Worm (Caenorhabditis elegans) whole organism, young adult: ENCODE measurements around the gene ZK418.2.

Experiments
- B0019.2 ChIP-seq: fragments of 200-800 bp; sonication (Bioruptor generic); conservative IDR thresholded peaks from 2 replicates; pipeline ENCODE4 v1.3.6; 2022; ENCODE audit warnings: missing genetic modification reagents, missing genetic modification characterization, missing compliant biosample characterization
- D2030.7 ChIP-seq: fragments of 200-800 bp; sonication (Bioruptor generic); IDR thresholded peaks from 2 replicates; pipeline ENCODE4 v1.3.6; 2022; ENCODE audit warnings: missing genetic modification reagents, missing genetic modification characterization, missing compliant biosample characterization
- F23B12.7 ChIP-seq: sonication (generic microtip); optimal IDR thresholded peaks from 2 replicates; lab custom pipeline; 2017; ENCODE audit warnings: missing genetic modification characterization, mild to moderate bottlenecking, missing compliant biosample characterization, antibody characterized with exemption, moderate library complexity; ENCODE audit not compliant: insufficient read depth
- F33H1.4 ChIP-seq: fragments of 200-800 bp; sonication (Bioruptor generic); IDR thresholded peaks from 2 replicates; pipeline ENCODE4 v1.3.6; 2022; ENCODE audit warnings: missing genetic modification reagents, missing genetic modification characterization, missing compliant biosample characterization
- F37B4.10 ChIP-seq: fragments of 200-800 bp; sonication (Bioruptor generic); IDR thresholded peaks from 2 replicates; pipeline ENCODE4 v1.3.6; 2022; ENCODE audit warnings: missing genetic modification characterization, missing compliant biosample characterization
- F39B2.1 ChIP-seq: fragments of 200-800 bp; sonication (Bioruptor generic); IDR thresholded peaks from 2 replicates; pipeline ENCODE4 v1.3.6; 2022; ENCODE audit warnings: missing genetic modification reagents, missing genetic modification characterization, missing compliant biosample characterization
- F52B5.7 ChIP-seq: sonication (generic microtip); optimal IDR thresholded peaks from 2 replicates; lab custom pipeline; 2016; ENCODE audit warnings: mild to moderate bottlenecking, missing genetic modification characterization, missing compliant biosample characterization
- T07F8.4 ChIP-seq: sonication (generic microtip); optimal IDR thresholded peaks from 2 replicates; lab custom pipeline; 2016; ENCODE audit warnings: mild to moderate bottlenecking, missing genetic modification characterization, moderate library complexity, missing compliant biosample characterization
- Y53F4B.3 ChIP-seq: fragments of 200-800 bp; sonication (Bioruptor generic); IDR thresholded peaks from 2 replicates; pipeline ENCODE4 v1.3.6; 2022; ENCODE audit warnings: missing genetic modification reagents, missing genetic modification characterization, missing compliant biosample characterization
- Y53G8AR.9 ChIP-seq: fragments of 200-800 bp; sonication (Bioruptor generic); conservative IDR thresholded peaks from 2 replicates; pipeline ENCODE4 v1.3.6; 2022; ENCODE audit warnings: missing genetic modification reagents, missing genetic modification characterization, missing compliant biosample characterization
- Y56A3A.18 ChIP-seq: fragments of 200-800 bp; sonication (Bioruptor generic); IDR thresholded peaks from 2 replicates; pipeline ENCODE4 v1.3.6; 2022; ENCODE audit warnings: missing genetic modification reagents, missing genetic modification characterization, missing compliant biosample characterization
- Y67H2A.10 ChIP-seq: fragments of 200-800 bp; sonication (Bioruptor generic); conservative IDR thresholded peaks from 2 replicates; pipeline ENCODE4 v1.3.6; 2022; ENCODE audit warnings: missing genetic modification reagents, missing genetic modification characterization, missing compliant biosample characterization
- Y95B8A.8 ChIP-seq: fragments of 200-800 bp; sonication (Bioruptor generic); IDR thresholded peaks from 2 replicates; pipeline ENCODE4 v1.3.6; 2022; ENCODE audit warnings: missing genetic modification reagents, missing genetic modification characterization, missing compliant biosample characterization
- ZK185.1 ChIP-seq: sonication (generic microtip); optimal IDR thresholded peaks from 2 replicates; lab custom pipeline; 2016; ENCODE audit warnings: mild to moderate bottlenecking, missing genetic modification characterization, missing compliant biosample characterization; ENCODE audit not compliant: poor library complexity, severe bottlenecking
- akir-1 ChIP-seq: fragments of 200-800 bp; sonication (Bioruptor generic); optimal IDR thresholded peaks from 2 replicates; lab custom pipeline; 2018; ENCODE audit warnings: mild to moderate bottlenecking, missing genetic modification characterization, moderate library complexity, missing compliant biosample characterization
- atf-7 ChIP-seq: sonication (generic microtip); optimal IDR thresholded peaks from 2 replicates; lab custom pipeline; 2017; ENCODE audit warnings: mild to moderate bottlenecking, missing genetic modification characterization, missing compliant biosample characterization
- attf-5 ChIP-seq: fragments of 200-800 bp; sonication (Bioruptor generic); optimal IDR thresholded peaks from 2 replicates; lab custom pipeline; 2018; ENCODE audit warnings: mild to moderate bottlenecking, missing genetic modification characterization, missing compliant biosample characterization
- attf-6 ChIP-seq: fragments of 200-800 bp; sonication (Bioruptor generic); IDR thresholded peaks from 2 replicates; pipeline ENCODE4 v1.3.6; 2022; ENCODE audit warnings: missing genetic modification reagents, missing genetic modification characterization, missing compliant biosample characterization
- bed-1 ChIP-seq: fragments of 200-800 bp; sonication (Bioruptor generic); IDR thresholded peaks from 2 replicates; pipeline ENCODE4 v1.3.6; 2022; ENCODE audit warnings: missing genetic modification reagents, missing genetic modification characterization, missing compliant biosample characterization
- cebp-2 ChIP-seq: fragments of 200-800 bp; sonication (Bioruptor generic); IDR thresholded peaks from 2 replicates; pipeline ENCODE4 v1.3.6; 2022; ENCODE audit warnings: missing genetic modification characterization, missing compliant biosample characterization
- ceh-27 ChIP-seq: fragments of 200-800 bp; sonication (Bioruptor generic); optimal IDR thresholded peaks from 2 replicates; lab custom pipeline; 2018; ENCODE audit warnings: mild to moderate bottlenecking, missing genetic modification characterization, moderate library complexity, missing compliant biosample characterization
- ceh-40 ChIP-seq: fragments of 200-800 bp; sonication (Bioruptor generic); IDR thresholded peaks from 2 replicates; pipeline ENCODE4 v1.3.6; 2022; ENCODE audit warnings: missing genetic modification characterization, missing compliant biosample characterization
- dpff-1 ChIP-seq: sonication (generic microtip); optimal IDR thresholded peaks from 2 replicates; lab custom pipeline; 2017; ENCODE audit warnings: mild to moderate bottlenecking, missing genetic modification characterization, missing compliant biosample characterization
- egl-44 ChIP-seq: fragments of 200-800 bp; sonication (Bioruptor generic); IDR thresholded peaks from 2 replicates; pipeline ENCODE4 v1.3.6; 2022; ENCODE audit warnings: missing genetic modification reagents, missing genetic modification characterization, missing compliant biosample characterization
- ekl-4 ChIP-seq: fragments of 200-800 bp; sonication (Bioruptor generic); IDR thresholded peaks from 2 replicates; pipeline ENCODE4 v1.3.6; 2022; ENCODE audit warnings: missing genetic modification reagents, missing genetic modification characterization, missing compliant biosample characterization
- hmg-20 ChIP-seq: fragments of 200-800 bp; sonication (Bioruptor generic); IDR thresholded peaks from 2 replicates; pipeline ENCODE4 v1.3.6; 2022; ENCODE audit warnings: missing genetic modification reagents, missing genetic modification characterization, missing compliant biosample characterization
- let-607 ChIP-seq, 2 experiments: fragments of 200-800 bp in 1 of 2; sonication (Bioruptor generic) in 1 of 2; sonication (generic microtip) in 1 of 2; optimal IDR thresholded peaks; 2 replicates each; lab custom pipeline; 2016 to 2018; ENCODE audit warnings: mild to moderate bottlenecking in 2 of 2, missing compliant biosample characterization in 2 of 2, missing genetic modification characterization in 2 of 2, moderate library complexity in 2 of 2, missing genotype in 1 of 2
- lin-26 ChIP-seq: fragments of 200-800 bp; sonication (Bioruptor generic); IDR thresholded peaks from 2 replicates; pipeline ENCODE4 v1.3.6; 2022; ENCODE audit warnings: missing genetic modification reagents, missing genetic modification characterization, missing compliant biosample characterization
- lin-35 ChIP-seq, 3 experiments: fragments of 150-350 bp in 2 of 3; sonication (generic microtip) in 1 of 3; optimal IDR thresholded peaks; 2 replicates each; lab custom pipeline; 2014 to 2018; ENCODE audit warnings: missing biosample characterization in 3 of 3, missing genetic modification characterization in 3 of 3, missing genetic modification reagents in 3 of 3
- lir-1 ChIP-seq: fragments of 200-800 bp; sonication (Bioruptor generic); conservative IDR thresholded peaks from 2 replicates; pipeline ENCODE4 v1.3.6; 2022; ENCODE audit warnings: missing genetic modification reagents, missing genetic modification characterization, missing compliant biosample characterization
- lsl-1 ChIP-seq: fragments of 200-800 bp; sonication (Bioruptor generic); optimal IDR thresholded peaks from 2 replicates; lab custom pipeline; 2018; ENCODE audit warnings: mild to moderate bottlenecking, missing genetic modification characterization, moderate library complexity, missing compliant biosample characterization
- madf-6 ChIP-seq: fragments of 200-800 bp; sonication (Bioruptor generic); IDR thresholded peaks from 2 replicates; pipeline ENCODE4 v1.3.6; 2022; ENCODE audit warnings: missing genetic modification reagents, missing genetic modification characterization, missing compliant biosample characterization
- nfya-2 ChIP-seq: fragments of 200-800 bp; sonication (Bioruptor generic); IDR thresholded peaks from 2 replicates; pipeline ENCODE4 v1.3.6; 2022; ENCODE audit warnings: missing genetic modification reagents, missing genetic modification characterization, missing compliant biosample characterization
- nhr-120 ChIP-seq: fragments of 200-800 bp; sonication (Bioruptor generic); IDR thresholded peaks from 2 replicates; pipeline ENCODE4 v1.3.6; 2022; ENCODE audit warnings: missing genetic modification characterization, missing compliant biosample characterization
- nhr-80 ChIP-seq: sonication (generic microtip); optimal IDR thresholded peaks from 2 replicates; lab custom pipeline; 2016; ENCODE audit warnings: missing genetic modification characterization, missing compliant biosample characterization
- pbrm-1 ChIP-seq: fragments of 200-800 bp; sonication (Bioruptor generic); IDR thresholded peaks from 2 replicates; pipeline ENCODE4 v1.3.6; 2022; ENCODE audit warnings: missing genetic modification reagents, missing genetic modification characterization, missing compliant biosample characterization
- rcor-1 ChIP-seq: fragments of 200-800 bp; sonication (Bioruptor generic); IDR thresholded peaks from 2 replicates; pipeline ENCODE4 v1.3.6; 2022; ENCODE audit warnings: missing genetic modification reagents, missing genetic modification characterization, missing compliant biosample characterization
- repo-1 ChIP-seq: sonication (generic microtip); optimal IDR thresholded peaks from 2 replicates; lab custom pipeline; 2017; ENCODE audit warnings: mild to moderate bottlenecking, missing genetic modification characterization, missing compliant biosample characterization
- rpc-1 ChIP-seq, 2 experiments: fragments of 150-350 bp in 1 of 2; sonication (generic microtip) in 1 of 2; optimal IDR thresholded peaks; 2 replicates each; lab custom pipeline; 2014 to 2018; ENCODE audit warnings: missing biosample characterization in 1 of 2, missing genetic modification characterization in 1 of 2, missing genetic modification reagents in 1 of 2, missing genotype in 1 of 2
- snpc-1.3 ChIP-seq: sonication (generic microtip); optimal IDR thresholded peaks from 2 replicates; lab custom pipeline; 2017; ENCODE audit warnings: missing genetic modification characterization, mild to moderate bottlenecking, missing compliant biosample characterization, antibody characterized with exemption, moderate library complexity, missing genotype, missing genetic modification reagents; ENCODE audit not compliant: insufficient read depth
- snpc-3.4 ChIP-seq: sonication (generic microtip); optimal IDR thresholded peaks from 2 replicates; lab custom pipeline; 2017; ENCODE audit warnings: missing genetic modification characterization, mild to moderate bottlenecking, missing compliant biosample characterization, antibody characterized with exemption, moderate library complexity, missing genotype, missing genetic modification reagents
- tbp1 ChIP-seq: fragments of 200-800 bp; sonication (Bioruptor generic); optimal IDR thresholded peaks from 2 replicates; lab custom pipeline; 2018; ENCODE audit warnings: mild to moderate bottlenecking, missing genetic modification characterization, missing compliant biosample characterization
- zfh-2 ChIP-seq: fragments of 200-800 bp; sonication (Bioruptor generic); conservative IDR thresholded peaks from 2 replicates; pipeline ENCODE4 v1.3.6; 2022; ENCODE audit warnings: missing genetic modification reagents, missing genetic modification characterization, missing compliant biosample characterization
- ztf-22 ChIP-seq: fragments of 200-800 bp; sonication (Bioruptor generic); optimal IDR thresholded peaks from 2 replicates; lab custom pipeline; 2018; ENCODE audit warnings: mild to moderate bottlenecking, missing genetic modification characterization, moderate library complexity, missing compliant biosample characterization
- ztf-25 ChIP-seq: fragments of 200-800 bp; sonication (Bioruptor generic); IDR thresholded peaks from 2 replicates; pipeline ENCODE4 v1.3.6; 2022; ENCODE audit warnings: missing genetic modification reagents, missing genetic modification characterization, missing compliant biosample characterization
- ztf-28 ChIP-seq: fragments of 200-800 bp; sonication (Bioruptor generic); IDR thresholded peaks from 2 replicates; pipeline ENCODE4 v1.3.6; 2022; ENCODE audit warnings: missing genetic modification reagents, missing genetic modification characterization, missing compliant biosample characterization

The ZK418.2 gene

ce11 chrIII:7120477-7120876 lies 29.3 kb downstream of the ZK418.2 start (continued):
- TF ChIP-seq Y56A3A.18 (GFP tag; lab: Robert Waterston, UW) (no peak), lir-1 (GFP tag; lab: Robert Waterston, UW) (no peak), let-607 (tag; optimal IDR thresholded peaks at IDR 0.05; lab: Kevin White, UChicago) (peak in 1 of 2 experiments; percentile 35), attf-5 (GFP tag; lab: Kevin White, UChicago) (no peak), snpc-3.4 (tag; lab: Kevin White, UChicago) (no peak), B0019.2 (GFP tag; lab: Robert Waterston, UW) (no peak), Y95B8A.8 (GFP tag; lab: Robert Waterston, UW) (no peak), repo-1 (tag; lab: Kevin White, UChicago) (peak; percentile 16), F39B2.1 (GFP tag; lab: Robert Waterston, UW) (no peak), zfh-2 (GFP tag; lab: Robert Waterston, UW) (no peak), madf-6 (no peak), nhr-80 (peak; percentile 25), ztf-25 (GFP tag; lab: Robert Waterston, UW) (no peak), egl-44 (GFP tag; lab: Robert Waterston, UW) (no peak), F33H1.4 (GFP tag; lab: Robert Waterston, UW) (no peak), ekl-4 (GFP tag; lab: Robert Waterston, UW) (no peak), T07F8.4 (tag; lab: Kevin White, UChicago) (no peak), Y53G8AR.9 (0 out of 2 replicates have a peak, but pooled peaks have one; percentile 13), tbp1 (no peak), D2030.7 (GFP tag; lab: Robert Waterston, UW) (no peak), Y67H2A.10 (GFP tag; lab: Robert Waterston, UW) (no peak), pbrm-1 (GFP tag; lab: Robert Waterston, UW) (no peak), atf-7 (tag; lab: Kevin White, UChicago) (peak; percentile 5), snpc-1.3 (tag; lab: Kevin White, UChicago) (no peak), ztf-28 (GFP tag; lab: Robert Waterston, UW) (no peak), dpff-1 (tag; lab: Kevin White, UChicago) (no peak), nfya-2 (no peak), cebp-2 (GFP tag; lab: Robert Waterston, UW) (no peak), ceh-40 (GFP tag; lab: Robert Waterston, UW) (no peak), F23B12.7 (no peak), ZK185.1 (tag; lab: Kevin White, UChicago) (no peak), attf-6 (GFP tag; lab: Robert Waterston, UW) (no peak), Y53F4B.3 (GFP tag; lab: Robert Waterston, UW) (no peak), bed-1 (GFP tag; lab: Robert Waterston, UW) (no peak), ztf-22 (GFP tag; lab: Kevin White, UChicago) (no peak), rcor-1 (GFP tag; lab: Robert Waterston, UW) (no peak), akir-1 (GFP tag; lab: Kevin White, UChicago) (no peak), nhr-120 (no peak), lin-26 (no peak), F37B4.10 (GFP tag; lab: Robert Waterston, UW) (no peak), hmg-20 (GFP tag; lab: Robert Waterston, UW) (no peak), rpc-1 (optimal IDR thresholded peaks at IDR 0.05; lab: Kevin White, UChicago) (no peak), rpc-1 (tag; optimal IDR thresholded peaks at IDR 0.05; lab: Kevin White, UChicago) (no peak), lin-35 (GFP tag; optimal IDR thresholded peaks at IDR 0.05; lab: Kevin White, UChicago) (no peak), ceh-27 (GFP tag; lab: Kevin White, UChicago) (no peak), lsl-1 (GFP tag; lab: Kevin White, UChicago) (no peak), F52B5.7 (tag; lab: Kevin White, UChicago) (no peak)
